Fruit fly (Drosophila melanogaster): Measurements from ENCODE around the gene Mtpalpha.

DNA sequence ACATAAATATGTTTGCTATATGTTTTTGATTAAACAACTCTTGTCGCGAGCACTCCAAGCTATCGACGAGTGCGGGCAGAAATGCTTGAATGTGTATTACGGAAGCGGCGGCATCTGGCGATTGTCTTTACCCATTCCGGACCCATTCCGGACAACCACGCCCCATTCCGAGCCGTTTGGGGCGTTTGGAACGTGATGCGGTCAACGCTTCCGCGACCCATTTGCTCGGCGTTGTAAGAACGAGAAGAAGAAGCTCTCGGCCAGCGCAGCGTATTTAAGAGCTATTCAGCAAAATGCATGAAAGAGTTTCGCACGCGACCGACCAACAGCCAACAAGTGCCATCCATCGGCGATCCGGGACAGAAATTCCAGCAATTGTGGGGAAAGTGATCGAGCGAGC is 31.1 kb downstream of the Mtpalpha start, which contains the start of gene CG13114:
- TF ChIP-seq Pif1B (GFP tag; optimal IDR thresholded peaks at IDR 0.05): no peak
- no peak for TF ChIP-seq CG34367 (tag; optimal IDR thresholded peaks at IDR 0.05)

Data from whole organism, pupa.